Fruit fly (Drosophila melanogaster) whole organism, prepupa: Measurements from ENCODE around the gene CG32073.
A peak's percentile ranks its signal among the peaks of the same experiment; 100 is the strongest.

Source experiments
- CG34406 ChIP-seq: fragments of 200-800 bp; sonication (Bioruptor generic); optimal IDR thresholded peaks from 3 replicates; lab custom pipeline; 2016; ENCODE audit warnings: missing biosample characterization, missing genetic modification characterization
- CG6854 ChIP-seq: fragments of 200-800 bp; sonication (Bioruptor generic); optimal IDR thresholded peaks from 2 replicates; lab custom pipeline; 2017; ENCODE audit warnings: missing biosample characterization, mild to moderate bottlenecking, missing genetic modification characterization
- CG8319 ChIP-seq: fragments of 200-800 bp; sonication (Bioruptor generic); optimal IDR thresholded peaks from 3 replicates; lab custom pipeline; 2016; ENCODE audit warnings: missing biosample characterization, missing genetic modification characterization
- Hr38 ChIP-seq: sonication (Bioruptor generic); optimal IDR thresholded peaks from 2 replicates; lab custom pipeline; 2016; ENCODE audit warnings: missing biosample characterization, missing genetic modification characterization
- OdsH ChIP-seq: fragments of 200-800 bp; sonication (Bioruptor generic); optimal IDR thresholded peaks from 3 replicates; lab custom pipeline; 2016; ENCODE audit warnings: missing biosample characterization, missing genetic modification characterization
- achi ChIP-seq: fragments of 200-800 bp; sonication (Bioruptor generic); optimal IDR thresholded peaks from 3 replicates; lab custom pipeline; 2016; ENCODE audit warnings: missing biosample characterization, missing genetic modification characterization
- dsx ChIP-seq: fragments of 200-800 bp; optimal IDR thresholded peaks from 3 replicates; lab custom pipeline; 2019; ENCODE audit warnings: missing biosample characterization, mild to moderate bottlenecking, missing genetic modification characterization, moderate library complexity; ENCODE audit not compliant: poor library complexity, severe bottlenecking
- fkh ChIP-seq: fragments of 200-800 bp; sonication (Bioruptor generic); optimal IDR thresholded peaks from 3 replicates; lab custom pipeline; 2017; ENCODE audit warnings: missing biosample characterization, mild to moderate bottlenecking, missing genetic modification characterization, moderate library complexity
- pdm3 ChIP-seq: fragments of 200-800 bp; sonication (Bioruptor generic); optimal IDR thresholded peaks from 3 replicates; lab custom pipeline; 2016; ENCODE audit warnings: missing biosample characterization, missing genetic modification characterization
- spab ChIP-seq: fragments of 200-800 bp; sonication (Bioruptor generic); optimal IDR thresholded peaks from 2 replicates; lab custom pipeline; 2017; ENCODE audit warnings: missing biosample characterization, mild to moderate bottlenecking, missing genetic modification characterization, missing genetic modification reagents

DNA sequence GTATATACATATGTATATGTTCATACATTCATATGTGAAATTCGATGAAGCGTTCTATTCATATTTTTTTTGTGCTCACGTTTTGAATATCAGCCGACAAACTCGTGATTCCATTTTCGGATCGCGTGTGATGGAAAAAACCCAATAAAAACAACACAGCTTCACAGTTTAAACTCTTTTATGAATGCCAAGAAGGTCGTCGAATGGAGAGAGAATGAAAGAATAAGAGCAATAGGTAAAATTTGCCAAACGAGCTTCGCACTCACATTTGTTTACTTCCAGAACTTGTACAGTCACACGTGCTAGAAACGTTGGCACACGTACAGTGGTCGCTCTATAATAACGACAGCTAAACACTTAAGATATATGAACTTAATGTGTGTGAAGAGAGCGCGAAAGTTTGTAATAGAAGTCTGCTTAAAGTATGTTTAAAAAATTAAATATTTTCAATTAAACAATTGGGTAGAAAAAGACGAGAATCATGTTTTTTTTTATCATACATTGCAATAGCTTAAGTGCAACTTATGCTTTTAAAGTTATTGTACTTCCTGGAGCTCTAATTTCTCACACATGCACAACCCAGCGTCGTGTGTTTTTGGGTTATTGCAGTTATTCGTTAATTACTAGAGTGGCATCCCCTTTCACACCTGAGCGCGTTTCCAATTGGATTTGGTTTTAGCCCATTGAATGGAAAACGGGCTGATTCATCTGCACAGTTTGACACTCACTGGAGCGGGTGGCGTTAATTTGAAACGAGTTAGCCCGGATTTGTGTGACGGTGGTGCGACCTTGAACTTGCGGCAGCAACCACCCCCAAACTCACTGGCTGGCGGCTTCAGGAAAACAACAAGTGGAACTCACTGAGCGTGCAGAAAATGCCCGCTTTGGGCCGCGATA, 18.5 kb upstream of the CG32073 start:
- no peak for TF ChIP-seq CG8319 (GFP tag; lab: Kevin White, UChicago)
- no peak for TF ChIP-seq CG6854 (GFP tag; lab: Kevin White, UChicago)
- TF ChIP-seq pdm3 (GFP tag; lab: Kevin White, UChicago) = no peak
- no peak for TF ChIP-seq spab
- no peak for TF ChIP-seq dsx (GFP tag; lab: Kevin White, UChicago)
- TF ChIP-seq Hr38 (GFP tag; lab: Kevin White, UChicago) = no peak
- TF ChIP-seq OdsH (GFP tag; lab: Kevin White, UChicago) = no peak
- peak; percentile 8 for TF ChIP-seq fkh (GFP tag; lab: Kevin White, UChicago)
- TF ChIP-seq achi (GFP tag; lab: Kevin White, UChicago) = no peak
- TF ChIP-seq CG34406 (GFP tag; lab: Kevin White, UChicago) = no peak
